Worm (Caenorhabditis elegans) whole organism, early embryonic: Measurements from ENCODE around the gene trp-1.

Experiments
- ceh-36 ChIP-seq: sonication (generic microtip); optimal IDR thresholded peaks from 2 replicates; lab custom pipeline; 2016; ENCODE audit warnings: missing genetic modification characterization, inconsistent platforms, missing compliant biosample characterization
- pes-1 ChIP-seq: fragments of 200-800 bp; sonication (Bioruptor generic); IDR thresholded peaks from 2 replicates; pipeline ENCODE4 v1.3.6; 2022; ENCODE audit warnings: missing genetic modification reagents, missing genetic modification characterization, missing compliant biosample characterization
- tra-4 ChIP-seq: sonication (generic microtip); optimal IDR thresholded peaks from 2 replicates; lab custom pipeline; 2017; ENCODE audit warnings: missing genetic modification characterization, missing compliant biosample characterization

- TF ChIP-seq pes-1 (GFP tag; lab: Robert Waterston, UW) (no peak), tra-4 (tag; lab: Kevin White, UChicago) (no peak), ceh-36 (tag; lab: Kevin White, UChicago) (no peak)
Measured at ce11 chrIII:8524773-8525172, 10.2 kb upstream of the trp-1 start, which contains the start of gene idpp-15.
